Worm (Caenorhabditis elegans): ENCODE data around the gene srh-61.

- TF ChIP-seq tab-1 (GFP tag; IDR thresholded peaks at IDR 0.05) (no peak), ref-1 (GFP tag; conservative IDR thresholded peaks at IDR 0.05) (no peak), cog-1 (tag; optimal IDR thresholded peaks at IDR 0.05) (no peak), flt-1 (GFP tag; IDR thresholded peaks at IDR 0.05) (no peak), ztf-23 (GFP tag; IDR thresholded peaks at IDR 0.05) (no peak), med-1 (GFP tag; optimal IDR thresholded peaks at IDR 0.05; ENCODE audit: insufficient read depth) (no peak)
Observed at ce11 chrII:12506511-12506910, 9.7 kb downstream of the srh-61 start.
